Fruit fly (Drosophila melanogaster) whole organism, prepupa: ENCODE results near the gene Cpr100A.

Experiments
- CG10631 ChIP-seq: fragments of 200-800 bp; sonication (Bioruptor generic); optimal IDR thresholded peaks from 2 replicates; lab custom pipeline; 2016; ENCODE audit warnings: missing biosample characterization, missing genetic modification characterization
- CG11294 ChIP-seq: fragments of 200-800 bp; sonication (Bioruptor generic); IDR thresholded peaks from 2 replicates; pipeline ENCODE4 v1.3.6; 2022; ENCODE audit warnings: missing biosample characterization, missing genetic modification characterization
- CG11762 ChIP-seq: fragments of 200-800 bp; sonication (Bioruptor generic); optimal IDR thresholded peaks from 3 replicates; lab custom pipeline; 2016; ENCODE audit warnings: missing biosample characterization, missing genetic modification characterization; ENCODE audit not compliant: insufficient read depth
- CG11902 ChIP-seq: fragments of 200-800 bp; sonication (Bioruptor generic); optimal IDR thresholded peaks from 3 replicates; lab custom pipeline; 2016; ENCODE audit warnings: missing biosample characterization, missing genetic modification characterization
- CG1621 ChIP-seq: fragments of 200-800 bp; sonication (Bioruptor generic); optimal IDR thresholded peaks from 3 replicates; lab custom pipeline; 2018; ENCODE audit warnings: missing biosample characterization, mild to moderate bottlenecking, missing genetic modification characterization
- CG16779 ChIP-seq: fragments of 200-800 bp; sonication (Bioruptor generic); optimal IDR thresholded peaks from 3 replicates; lab custom pipeline; 2017; ENCODE audit warnings: missing biosample characterization, mild to moderate bottlenecking, missing genetic modification characterization
- CG3032 ChIP-seq: fragments of 200-800 bp; optimal IDR thresholded peaks from 2 replicates; lab custom pipeline; 2019; ENCODE audit warnings: missing biosample characterization, mild to moderate bottlenecking, missing genetic modification characterization, moderate library complexity
- CG31627 ChIP-seq: fragments of 200-800 bp; sonication (Bioruptor generic); optimal IDR thresholded peaks from 3 replicates; lab custom pipeline; 2016; ENCODE audit warnings: missing biosample characterization, missing genetic modification characterization
- CG32006 ChIP-seq: fragments of 200-800 bp; sonication (Bioruptor generic); optimal IDR thresholded peaks from 3 replicates; lab custom pipeline; 2017; ENCODE audit warnings: missing biosample characterization, mild to moderate bottlenecking, missing genetic modification characterization
- CG3919 ChIP-seq: fragments of 200-800 bp; sonication (Bioruptor generic); optimal IDR thresholded peaks from 3 replicates; lab custom pipeline; 2016; ENCODE audit warnings: missing biosample characterization, missing genetic modification characterization
- CG6163 ChIP-seq: fragments of 200-800 bp; sonication (Bioruptor generic); IDR thresholded peaks from 3 replicates; pipeline ENCODE4 v1.3.6; 2022; ENCODE audit warnings: missing biosample characterization, missing genetic modification characterization
- CG6792 ChIP-seq: fragments of 200-800 bp; sonication (Bioruptor generic); optimal IDR thresholded peaks from 3 replicates; lab custom pipeline; 2016; ENCODE audit warnings: missing biosample characterization, missing genetic modification characterization
- CG6808 ChIP-seq: fragments of 200-800 bp; sonication (Bioruptor generic); optimal IDR thresholded peaks from 3 replicates; lab custom pipeline; 2017; ENCODE audit warnings: missing biosample characterization, missing genetic modification characterization, mild to moderate bottlenecking, moderate library complexity, missing genetic modification reagents
- CG6854 ChIP-seq: fragments of 200-800 bp; sonication (Bioruptor generic); optimal IDR thresholded peaks from 2 replicates; lab custom pipeline; 2017; ENCODE audit warnings: missing biosample characterization, mild to moderate bottlenecking, missing genetic modification characterization
- CG8119 ChIP-seq: fragments of 200-800 bp; sonication (Bioruptor generic); IDR thresholded peaks from 3 replicates; pipeline ENCODE4 v1.3.6; 2022; ENCODE audit warnings: missing biosample characterization, missing genetic modification characterization
- CG8319 ChIP-seq: fragments of 200-800 bp; sonication (Bioruptor generic); optimal IDR thresholded peaks from 3 replicates; lab custom pipeline; 2016; ENCODE audit warnings: missing biosample characterization, missing genetic modification characterization
- CG8632 ChIP-seq: fragments of 200-800 bp; sonication (Bioruptor generic); optimal IDR thresholded peaks from 3 replicates; lab custom pipeline; 2016; ENCODE audit warnings: missing biosample characterization, missing genetic modification characterization
- CG9139 ChIP-seq: fragments of 200-800 bp; sonication (Bioruptor generic); optimal IDR thresholded peaks from 3 replicates; lab custom pipeline; 2017; ENCODE audit warnings: missing biosample characterization, mild to moderate bottlenecking, missing genetic modification characterization
- Eip78C ChIP-seq: fragments of 200-800 bp; sonication (Bioruptor generic); peaks from one replicate; lab custom pipeline; 2016; ENCODE audit warnings: missing biosample characterization, missing genetic modification characterization
- Eip93F ChIP-seq: fragments of 200-800 bp; sonication (Bioruptor generic); optimal IDR thresholded peaks from 2 replicates; lab custom pipeline; 2016; ENCODE audit warnings: missing biosample characterization, mild to moderate bottlenecking, missing genetic modification characterization
- Ets96B ChIP-seq: fragments of 200-800 bp; optimal IDR thresholded peaks from 2 replicates; lab custom pipeline; 2019; ENCODE audit warnings: missing biosample characterization, mild to moderate bottlenecking, missing genetic modification characterization, moderate library complexity
- Gug ChIP-seq: fragments of 200-800 bp; sonication (Bioruptor generic); IDR thresholded peaks from 2 replicates; pipeline ENCODE4 v1.3.6; 2022; ENCODE audit warnings: missing biosample characterization, missing genetic modification characterization
- Hr38 ChIP-seq: sonication (Bioruptor generic); optimal IDR thresholded peaks from 2 replicates; lab custom pipeline; 2016; ENCODE audit warnings: missing biosample characterization, missing genetic modification characterization
- Hr39 ChIP-seq: fragments of 200-800 bp; sonication (Bioruptor generic); optimal IDR thresholded peaks from 2 replicates; lab custom pipeline; 2016; ENCODE audit warnings: missing biosample characterization, missing genetic modification characterization
- Hr4 ChIP-seq: fragments of 200-800 bp; sonication (Bioruptor generic); optimal IDR thresholded peaks from 3 replicates; lab custom pipeline; 2016; ENCODE audit warnings: missing biosample characterization, missing genetic modification characterization
- Met ChIP-seq: fragments of 200-800 bp; sonication (Bioruptor generic); optimal IDR thresholded peaks from 3 replicates; lab custom pipeline; 2016; ENCODE audit warnings: missing biosample characterization, missing genetic modification characterization
- OdsH ChIP-seq: fragments of 200-800 bp; sonication (Bioruptor generic); optimal IDR thresholded peaks from 3 replicates; lab custom pipeline; 2016; ENCODE audit warnings: missing biosample characterization, missing genetic modification characterization
- Smox ChIP-seq: fragments of 200-800 bp; sonication (Bioruptor generic); optimal IDR thresholded peaks from 3 replicates; lab custom pipeline; 2016; ENCODE audit warnings: missing biosample characterization, missing genetic modification characterization
- Sox14 ChIP-seq: fragments of 200-800 bp; sonication (Bioruptor generic); optimal IDR thresholded peaks from 3 replicates; lab custom pipeline; 2016; ENCODE audit warnings: missing biosample characterization, missing genetic modification characterization
- Sox15 ChIP-seq: fragments of 200-800 bp; sonication (Bioruptor generic); optimal IDR thresholded peaks from 3 replicates; lab custom pipeline; 2016; ENCODE audit warnings: missing biosample characterization, missing genetic modification characterization
- achi ChIP-seq: fragments of 200-800 bp; sonication (Bioruptor generic); optimal IDR thresholded peaks from 3 replicates; lab custom pipeline; 2016; ENCODE audit warnings: missing biosample characterization, missing genetic modification characterization
- acj6 ChIP-seq: fragments of 200-800 bp; sonication (Bioruptor generic); optimal IDR thresholded peaks from 3 replicates; lab custom pipeline; 2016; ENCODE audit warnings: missing biosample characterization, missing genetic modification characterization
- cyc ChIP-seq: fragments of 200-800 bp; sonication (Bioruptor generic); optimal IDR thresholded peaks from 3 replicates; lab custom pipeline; 2016; ENCODE audit warnings: missing biosample characterization, missing genetic modification characterization
- dac ChIP-seq: fragments of 200-800 bp; sonication (Bioruptor generic); optimal IDR thresholded peaks from 2 replicates; lab custom pipeline; 2017; ENCODE audit warnings: missing biosample characterization, mild to moderate bottlenecking, missing genetic modification characterization
- dsx ChIP-seq: fragments of 200-800 bp; optimal IDR thresholded peaks from 3 replicates; lab custom pipeline; 2019; ENCODE audit warnings: missing biosample characterization, mild to moderate bottlenecking, missing genetic modification characterization, moderate library complexity; ENCODE audit not compliant: poor library complexity, severe bottlenecking
- eg ChIP-seq: fragments of 200-800 bp; sonication (Bioruptor generic); IDR thresholded peaks from 3 replicates; pipeline ENCODE4 v1.3.6; 2022; ENCODE audit warnings: missing biosample characterization, missing genetic modification characterization
- esn ChIP-seq: fragments of 200-800 bp; sonication (Bioruptor generic); optimal IDR thresholded peaks from 2 replicates; lab custom pipeline; 2016; ENCODE audit warnings: missing biosample characterization, mild to moderate bottlenecking, missing genetic modification characterization, moderate library complexity
- fd59A ChIP-seq: fragments of 200-800 bp; sonication (Bioruptor generic); optimal IDR thresholded peaks from 2 replicates; lab custom pipeline; 2017; ENCODE audit warnings: missing biosample characterization, mild to moderate bottlenecking, missing genetic modification characterization, missing genetic modification reagents
- lz ChIP-seq: fragments of 200-800 bp; sonication (Bioruptor generic); optimal IDR thresholded peaks from 3 replicates; lab custom pipeline; 2016; ENCODE audit warnings: missing biosample characterization, missing genetic modification characterization
- net ChIP-seq: fragments of 200-800 bp; sonication (Bioruptor generic); optimal IDR thresholded peaks from 3 replicates; lab custom pipeline; 2016; ENCODE audit warnings: missing biosample characterization, missing genetic modification characterization
- spab ChIP-seq: fragments of 200-800 bp; sonication (Bioruptor generic); optimal IDR thresholded peaks from 2 replicates; lab custom pipeline; 2017; ENCODE audit warnings: missing biosample characterization, mild to moderate bottlenecking, missing genetic modification characterization, missing genetic modification reagents
- ss ChIP-seq, 2 experiments: fragments of 200-800 bp; sonication (Bioruptor generic); optimal IDR thresholded peaks; 2 replicates in 1 of 2; 3 replicates in 1 of 2; lab custom pipeline; 2017 to 2018; ENCODE audit warnings: mild to moderate bottlenecking in 2 of 2, missing biosample characterization in 2 of 2, missing genetic modification characterization in 2 of 2, moderate library complexity in 1 of 2
- svp ChIP-seq: fragments of 200-800 bp; sonication (Bioruptor generic); peaks from one replicate; lab custom pipeline; 2016; ENCODE audit warnings: missing biosample characterization, missing genetic modification characterization
- topi ChIP-seq: fragments of 200-800 bp; sonication (Bioruptor generic); optimal IDR thresholded peaks from 3 replicates; lab custom pipeline; 2016; ENCODE audit warnings: missing biosample characterization, missing genetic modification characterization

Gene Cpr100A

dm6 chr3R:30833078-30833477, 34.2 kb upstream of the Cpr100A start (continued):
- TF ChIP-seq fd59A (GFP tag; lab: Kevin White, UChicago) (no peak), lz (GFP tag; lab: Kevin White, UChicago) (no peak), Smox (no peak), achi (GFP tag; lab: Kevin White, UChicago) (peak; percentile 45), svp (GFP tag; lab: Kevin White, UChicago) (peak; percentile 34), net (GFP tag; lab: Kevin White, UChicago) (peak; percentile 42), dsx (GFP tag; lab: Kevin White, UChicago) (no peak), OdsH (GFP tag; lab: Kevin White, UChicago) (peak; percentile 28), CG9139 (GFP tag; lab: Kevin White, UChicago) (no peak), Ets96B (tag; lab: Kevin White, UChicago) (peak; percentile 14), CG11294 (GFP tag; lab: Robert Waterston, UW) (peak; percentile 36; the same call in 1 of the 2 replicates), CG6854 (GFP tag; lab: Kevin White, UChicago) (no peak), CG6808 (GFP tag; lab: Kevin White, UChicago) (no peak), CG8632 (GFP tag; lab: Kevin White, UChicago) (no peak), Hr4 (GFP tag; lab: Kevin White, UChicago) (peak; percentile 5), Eip93F (no peak), ss (GFP tag; optimal IDR thresholded peaks at IDR 0.05; lab: Kevin White, UChicago) (no peak), CG11762 (GFP tag; lab: Kevin White, UChicago) (no peak), Eip78C (GFP tag; lab: Kevin White, UChicago) (peak; percentile 68), CG6163 (GFP tag; lab: Robert Waterston, UW) (peak; percentile 74), Hr39 (GFP tag; lab: Kevin White, UChicago) (no peak)

DNA sequence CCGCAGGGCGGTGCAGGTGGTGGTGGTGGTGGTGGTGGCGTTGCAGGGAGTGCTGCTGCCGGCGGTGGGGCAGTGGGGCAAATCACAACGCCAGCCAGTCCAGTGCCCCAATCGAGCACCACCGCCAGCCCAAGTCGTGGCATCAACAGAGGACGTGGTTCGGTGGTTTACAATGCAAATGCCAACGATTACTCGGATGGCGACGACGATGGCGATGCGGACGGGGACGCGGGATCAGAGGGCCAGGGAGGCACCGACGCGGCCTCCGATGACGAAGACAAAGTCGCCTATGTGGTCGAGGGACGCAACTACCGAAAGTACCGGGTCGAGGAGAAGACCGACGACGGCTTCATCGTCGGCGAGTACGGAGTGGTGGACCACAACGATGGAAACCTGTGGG, 26.6 kb upstream of the Cpr100A start:
- peak; percentile 55 for TF ChIP-seq svp (GFP tag; lab: Kevin White, UChicago)
- TF ChIP-seq CG11294 (GFP tag; lab: Robert Waterston, UW), result no peak
- peak; percentile 13 for TF ChIP-seq Eip78C (GFP tag; lab: Kevin White, UChicago)
- no peak for TF ChIP-seq acj6 (GFP tag; lab: Kevin White, UChicago)
- no peak for TF ChIP-seq CG8319
- TF ChIP-seq CG11902, result no peak
- no peak for TF ChIP-seq CG6163 (GFP tag; lab: Robert Waterston, UW)
- no peak for TF ChIP-seq Sox15 (GFP tag; lab: Kevin White, UChicago)
- TF ChIP-seq CG16779, result no peak
- peak; percentile 66 for TF ChIP-seq dsx (GFP tag; lab: Kevin White, UChicago)
- no peak for TF ChIP-seq CG6792 (GFP tag; lab: Kevin White, UChicago)
- TF ChIP-seq Sox14 (GFP tag; lab: Kevin White, UChicago), result no peak
- no peak for TF ChIP-seq CG1621 (tag; lab: Kevin White, UChicago)
- TF ChIP-seq spab (GFP tag; lab: Kevin White, UChicago), result no peak
- no peak for TF ChIP-seq CG8119 (GFP tag; lab: Robert Waterston, UW)
- peak; percentile 2 for TF ChIP-seq Hr38 (GFP tag; lab: Kevin White, UChicago)
- no peak for TF ChIP-seq lz (GFP tag; lab: Kevin White, UChicago)
- no peak for TF ChIP-seq CG6854 (GFP tag; lab: Kevin White, UChicago)
- TF ChIP-seq esn (GFP tag; lab: Kevin White, UChicago), result no peak

DNA sequence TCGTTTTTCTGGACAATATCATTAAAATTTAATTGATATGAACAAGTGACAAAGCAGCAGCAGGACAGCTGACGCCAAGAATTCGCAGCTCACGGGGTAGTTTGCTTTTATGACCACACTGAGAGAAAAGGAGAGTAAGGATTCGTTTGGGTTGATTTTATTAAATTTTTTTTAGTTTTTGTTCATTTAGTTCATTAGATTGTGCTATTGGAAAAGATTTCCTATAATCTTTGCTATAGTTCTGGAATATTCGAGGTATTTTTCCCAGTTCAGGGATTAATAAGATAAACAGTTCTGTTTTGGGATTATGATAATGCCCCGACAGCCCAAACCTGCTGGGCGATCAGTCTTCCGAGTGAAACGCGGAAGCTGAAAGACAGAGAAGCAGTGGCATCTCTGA, 25.1 kb upstream of the Cpr100A start:
- TF ChIP-seq Hr38 (GFP tag; lab: Kevin White, UChicago), result no peak
- peak; percentile 77 for TF ChIP-seq CG3919 (GFP tag; lab: Kevin White, UChicago)
- TF ChIP-seq CG6163 (GFP tag; lab: Robert Waterston, UW), result peak; percentile 68; the same call in 2 of the 3 replicates
- TF ChIP-seq acj6 (GFP tag; lab: Kevin White, UChicago), result peak; percentile 79
- TF ChIP-seq Gug, result no peak
- peak; percentile 81 for TF ChIP-seq Met (GFP tag; lab: Kevin White, UChicago)
- TF ChIP-seq lz (GFP tag; lab: Kevin White, UChicago), result peak; percentile 71
- peak; percentile 16 for TF ChIP-seq Hr4 (GFP tag; lab: Kevin White, UChicago)
- peak; percentile 46 for TF ChIP-seq CG11902
- TF ChIP-seq achi (GFP tag; lab: Kevin White, UChicago), result peak; percentile 63
- peak; percentile 79 for TF ChIP-seq CG3032 (tag; lab: Kevin White, UChicago)
- peak; percentile 32; the same call in 1 of the 3 replicates for TF ChIP-seq CG8119 (GFP tag; lab: Robert Waterston, UW)
- TF ChIP-seq fd59A (GFP tag; lab: Kevin White, UChicago), result peak; percentile 81
- peak; percentile 82 for TF ChIP-seq CG31627 (GFP tag; lab: Kevin White, UChicago)
- TF ChIP-seq dac (GFP tag; lab: Kevin White, UChicago), result no peak
- TF ChIP-seq eg, result 0 out of 3 replicates have a peak, but pooled peaks have one; percentile 17
- peak; percentile 95 for TF ChIP-seq Eip78C (GFP tag; lab: Kevin White, UChicago)
- TF ChIP-seq topi (GFP tag; lab: Kevin White, UChicago), result peak; percentile 85
- TF ChIP-seq CG8319, result peak; percentile 29
- peak; percentile 72 for TF ChIP-seq CG9139 (GFP tag; lab: Kevin White, UChicago)
- TF ChIP-seq cyc (GFP tag; lab: Kevin White, UChicago), result peak; percentile 76
- TF ChIP-seq CG10631 (GFP tag; lab: Kevin White, UChicago), result peak; percentile 68
- peak; percentile 23 to 69 for TF ChIP-seq ss (GFP tag; optimal IDR thresholded peaks at IDR 0.05; lab: Kevin White, UChicago)
- TF ChIP-seq esn (GFP tag; lab: Kevin White, UChicago), result peak; percentile 79
- TF ChIP-seq CG16779, result no peak
- peak; percentile 55 for TF ChIP-seq Sox15 (GFP tag; lab: Kevin White, UChicago)
- no peak for TF ChIP-seq Eip93F
- peak; percentile 45 for TF ChIP-seq CG32006
- peak; percentile 65 for TF ChIP-seq OdsH (GFP tag; lab: Kevin White, UChicago)
